Fruit fly (Drosophila melanogaster): ENCODE measurements around the gene CG33159.

CG33159 gene

dm6 chr3L:3224740-3225719, 20.8 kb upstream of the CG33159 start, which contains the start of gene Larp4B (continued):
- TF ChIP-seq tup (GFP tag; optimal IDR thresholded peaks at IDR 0.05) (no peak), vnd (GFP tag; IDR thresholded peaks at IDR 0.05; ENCODE audit: partially characterized antibody) (peak; percentile 71), CG7987 (GFP tag; optimal IDR thresholded peaks at IDR 0.05) (peak; percentile 23), dm (GFP tag; optimal IDR thresholded peaks at IDR 0.05) (peak; percentile 80), wdn (GFP tag; IDR thresholded peaks at IDR 0.05) (no peak), disco-r (GFP tag; optimal IDR thresholded peaks at IDR 0.05) (peak; percentile 55), CG34224 (GFP tag; IDR thresholded peaks at IDR 0.05; ENCODE audit: partially characterized antibody) (peak; percentile 55), HLH4C (GFP tag; IDR thresholded peaks at IDR 0.05; ENCODE audit: partially characterized antibody) (peak; percentile 55; the same call in 2 of the 3 replicates), CG33213 (GFP tag; optimal IDR thresholded peaks at IDR 0.05) (peak; percentile 80), amos (GFP tag; IDR thresholded peaks at IDR 0.05; ENCODE audit: partially characterized antibody) (peak; percentile 52), Dref (GFP tag; IDR thresholded peaks at IDR 0.05) (peak; percentile 59), Ets97D (GFP tag; optimal IDR thresholded peaks at IDR 0.05) (peak; percentile 73), slou (GFP tag; optimal IDR thresholded peaks at IDR 0.05) (no peak), crol (GFP tag; IDR thresholded peaks at IDR 0.05) (peak; percentile 86), CG8478 (optimal IDR thresholded peaks at IDR 0.05) (peak; percentile 56), GATAe (GFP tag; conservative IDR thresholded peaks at IDR 0.05) (no peak), tap (tag; optimal IDR thresholded peaks at IDR 0.05) (no peak), mld (GFP tag; IDR thresholded peaks at IDR 0.05; ENCODE audit: partially characterized antibody) (0 out of 3 replicates have a peak, but pooled peaks have one; percentile 39), phol (tag; optimal IDR thresholded peaks at IDR 0.05) (peak; percentile 54), CG32772 (GFP tag; IDR thresholded peaks at IDR 0.05) (no peak), sim (GFP tag; IDR thresholded peaks at IDR 0.05) (no peak), CG14860 (GFP tag; IDR thresholded peaks at IDR 0.05; ENCODE audit: partially characterized antibody) (peak; percentile 72; the same call in 2 of the 3 replicates), BEAF-32 (GFP tag; optimal IDR thresholded peaks at IDR 0.05) (peak; percentile 83), Mad (GFP tag; optimal IDR thresholded peaks at IDR 0.05) (no peak), CG2129 (GFP tag; IDR thresholded peaks at IDR 0.05; ENCODE audit: partially characterized antibody) (peak; percentile 53), Scr (GFP tag; IDR thresholded peaks at IDR 0.05; ENCODE audit: partially characterized antibody) (peak; percentile 72), Chrac-16 (GFP tag; optimal IDR thresholded peaks at IDR 0.05) (no peak), H2.0 (GFP tag; IDR thresholded peaks at IDR 0.05) (no peak), Lhr (GFP tag; optimal IDR thresholded peaks at IDR 0.05) (peak; percentile 78), Meics (GFP tag; optimal IDR thresholded peaks at IDR 0.05) (peak; percentile 7), Med (GFP tag) (peak; percentile 85), toy (GFP tag; IDR thresholded peaks at IDR 0.05) (no peak), grau (tag; optimal IDR thresholded peaks at IDR 0.05) (peak; percentile 38), CG31224 (GFP tag; IDR thresholded peaks at IDR 0.05) (no peak), CG17359 (tag; optimal IDR thresholded peaks at IDR 0.05) (no peak), NfI (GFP tag; optimal IDR thresholded peaks at IDR 0.05) (peak; percentile 21), hbn (GFP tag; IDR thresholded peaks at IDR 0.05; ENCODE audit: partially characterized antibody) (peak; percentile 64), sens-2 (GFP tag; IDR thresholded peaks at IDR 0.05) (no peak), CG2116 (GFP tag; optimal IDR thresholded peaks at IDR 0.05) (peak; percentile 98), caup (GFP tag; optimal IDR thresholded peaks at IDR 0.05; ENCODE audit: severe bottlenecking) (peak; percentile 16), zfh1 (GFP tag; IDR thresholded peaks at IDR 0.05) (0 out of 3 replicates have a peak, but pooled peaks have one; percentile 37), gfzf (GFP tag; optimal IDR thresholded peaks at IDR 0.05) (peak; percentile 98), CG17385 (GFP tag; optimal IDR thresholded peaks at IDR 0.05) (no peak), onecut (GFP tag; IDR thresholded peaks at IDR 0.05) (no peak), HmgZ (tag; optimal IDR thresholded peaks at IDR 0.05) (peak; percentile 61), Hmr (GFP tag; optimal IDR thresholded peaks at IDR 0.05) (peak; percentile 41), tgo (GFP tag; IDR thresholded peaks at IDR 0.05) (no peak)
